Fruit fly (Drosophila melanogaster): ENCODE measurements around the gene CG43658.

- TF ChIP-seq fd96Ca (GFP tag; IDR thresholded peaks at IDR 0.05) (no peak), CG9948 (tag; optimal IDR thresholded peaks at IDR 0.05) (no peak)
Measured at dm6 chrX:17484152-17484807, 76.7 kb downstream of the CG43658 start.
